Worm (Caenorhabditis elegans) whole organism, L2 larva: ENCODE measurements around the gene gpa-17.

ENCODE experiments used
- C34F6.9 ChIP-seq: fragments of 150-350 bp; optimal IDR thresholded peaks from 2 replicates; lab custom pipeline; 2014; ENCODE audit warnings: missing biosample characterization, missing genetic modification characterization
- F13H6.1 ChIP-seq: sonication (generic microtip); optimal IDR thresholded peaks from 2 replicates; lab custom pipeline; 2016; ENCODE audit warnings: missing genetic modification characterization, missing compliant biosample characterization
- ZK546.5 ChIP-seq: sonication (generic microtip); optimal IDR thresholded peaks from 2 replicates; lab custom pipeline; 2017; ENCODE audit warnings: missing biosample characterization, missing genetic modification characterization
- alr-1 ChIP-seq: fragments of 150-350 bp; optimal IDR thresholded peaks from 2 replicates; lab custom pipeline; 2014; ENCODE audit warnings: missing biosample characterization, missing genetic modification characterization
- blmp-1 ChIP-seq: sonication (generic microtip); optimal IDR thresholded peaks from 2 replicates; lab custom pipeline; 2017; ENCODE audit warnings: missing genetic modification characterization, mild to moderate bottlenecking, missing compliant biosample characterization, antibody characterized with exemption, moderate library complexity; ENCODE audit not compliant: insufficient read depth
- ceh-16 ChIP-seq: fragments of 150-350 bp; optimal IDR thresholded peaks from 2 replicates; lab custom pipeline; 2014; ENCODE audit warnings: missing biosample characterization, missing genetic modification characterization
- ceh-82 ChIP-seq: fragments of 150-350 bp; optimal IDR thresholded peaks from 2 replicates; lab custom pipeline; 2014; ENCODE audit warnings: missing biosample characterization, missing genetic modification characterization
- dmd-4 ChIP-seq: sonication (generic microtip); optimal IDR thresholded peaks from 2 replicates; lab custom pipeline; 2017; ENCODE audit warnings: missing biosample characterization, missing genetic modification characterization
- egl-27 ChIP-seq: sonication (generic microtip); optimal IDR thresholded peaks from 3 replicates; lab custom pipeline; 2017; ENCODE audit warnings: missing biosample characterization, missing genetic modification reagents, missing genetic modification characterization
- elt-1 ChIP-seq: fragments of 150-350 bp; optimal IDR thresholded peaks from 2 replicates; lab custom pipeline; 2014; ENCODE audit warnings: missing biosample characterization, missing genetic modification characterization
- fos-1 ChIP-seq: fragments of 150-350 bp; optimal IDR thresholded peaks from 2 replicates; lab custom pipeline; 2014; ENCODE audit warnings: missing biosample characterization, missing genetic modification characterization
- gmeb-1 ChIP-seq: fragments of 150-350 bp; optimal IDR thresholded peaks from 2 replicates; lab custom pipeline; 2014; ENCODE audit warnings: missing biosample characterization, missing genetic modification characterization
- lin-11 ChIP-seq: fragments of 150-350 bp; sonication (generic microtip); optimal IDR thresholded peaks from 2 replicates; lab custom pipeline; 2014; ENCODE audit warnings: missing biosample characterization, missing genetic modification characterization, inconsistent platforms, mixed read lengths
- lin-13 ChIP-seq: fragments of 150-350 bp; optimal IDR thresholded peaks from 2 replicates; lab custom pipeline; 2014; ENCODE audit warnings: missing biosample characterization, missing genetic modification reagents, missing genetic modification characterization
- lin-39 ChIP-seq: fragments of 150-350 bp; optimal IDR thresholded peaks from 2 replicates; lab custom pipeline; 2014; ENCODE audit warnings: missing biosample characterization, missing genetic modification reagents, missing genetic modification characterization
- lsy-2 ChIP-seq, 2 experiments: fragments of 150-350 bp in 1 of 2; sonication (generic microtip) in 1 of 2; optimal IDR thresholded peaks; 2 replicates each; lab custom pipeline; 2014 to 2017; ENCODE audit warnings: missing biosample characterization in 2 of 2, missing genetic modification characterization in 2 of 2
- nhr-10 ChIP-seq: sonication (generic microtip); optimal IDR thresholded peaks from 2 replicates; lab custom pipeline; 2017; ENCODE audit warnings: missing biosample characterization, missing genetic modification characterization
- nhr-11 ChIP-seq: fragments of 150-350 bp; optimal IDR thresholded peaks from 2 replicates; lab custom pipeline; 2014; ENCODE audit warnings: missing biosample characterization, missing genetic modification characterization
- nhr-12 ChIP-seq: fragments of 150-350 bp; optimal IDR thresholded peaks from 2 replicates; lab custom pipeline; 2014; ENCODE audit warnings: missing biosample characterization, missing genetic modification characterization
- nhr-129 ChIP-seq: fragments of 150-350 bp; optimal IDR thresholded peaks from 2 replicates; lab custom pipeline; 2014; ENCODE audit warnings: missing biosample characterization, missing genetic modification characterization
- nhr-23 ChIP-seq: fragments of 150-350 bp; optimal IDR thresholded peaks from 2 replicates; lab custom pipeline; 2014; ENCODE audit warnings: missing biosample characterization, missing genetic modification reagents, missing genetic modification characterization
- nhr-237 ChIP-seq: fragments of 150-350 bp; optimal IDR thresholded peaks from 2 replicates; lab custom pipeline; 2014; ENCODE audit warnings: missing biosample characterization, missing genetic modification characterization
- nhr-25 ChIP-seq: fragments of 150-350 bp; sonication (generic microtip); optimal IDR thresholded peaks from 3 replicates; lab custom pipeline; 2014; ENCODE audit warnings: missing biosample characterization, missing genetic modification characterization
- nhr-6 ChIP-seq: fragments of 150-350 bp; optimal IDR thresholded peaks from 2 replicates; lab custom pipeline; 2014; ENCODE audit warnings: missing biosample characterization, missing genetic modification characterization
- nhr-77 ChIP-seq: fragments of 150-350 bp; optimal IDR thresholded peaks from 2 replicates; lab custom pipeline; 2014; ENCODE audit warnings: missing biosample characterization, missing genetic modification characterization
- sem-4 ChIP-seq: fragments of 150-350 bp; optimal IDR thresholded peaks from 2 replicates; lab custom pipeline; 2014; ENCODE audit warnings: missing biosample characterization, missing genetic modification reagents, missing genetic modification characterization
- skn-1 ChIP-seq: sonication (generic microtip); optimal IDR thresholded peaks from 2 replicates; lab custom pipeline; 2017; ENCODE audit warnings: missing biosample characterization, missing genetic modification characterization
- sma-3 ChIP-seq: sonication (generic microtip); optimal IDR thresholded peaks from 2 replicates; lab custom pipeline; 2016; ENCODE audit warnings: missing genetic modification reagents, missing genetic modification characterization, missing compliant biosample characterization
- sma-9 ChIP-seq, 2 experiments: fragments of 150-350 bp in 1 of 2; sonication (generic microtip) in 1 of 2; optimal IDR thresholded peaks; 2 replicates each; lab custom pipeline; 2014 to 2016; ENCODE audit warnings: missing genetic modification characterization in 2 of 2, mild to moderate bottlenecking in 1 of 2, missing biosample characterization in 1 of 2, missing compliant biosample characterization in 1 of 2, missing genetic modification reagents in 1 of 2, moderate library complexity in 1 of 2
- unc-62 ChIP-seq: fragments of 150-350 bp; optimal IDR thresholded peaks from 2 replicates; lab custom pipeline; 2014; ENCODE audit warnings: missing biosample characterization, missing genetic modification reagents, missing genetic modification characterization
- ztf-1 ChIP-seq: fragments of 200-800 bp; sonication (Bioruptor generic); conservative IDR thresholded peaks from 2 replicates; pipeline ENCODE4 v1.3.6; 2022; ENCODE audit warnings: missing genetic modification characterization, missing compliant biosample characterization
- ztf-4 ChIP-seq: fragments of 150-350 bp; optimal IDR thresholded peaks from 2 replicates; lab custom pipeline; 2014; ENCODE audit warnings: missing biosample characterization, missing genetic modification characterization

gpa-17 gene

ce11 chrIII:2586193-2586592 is at the start of gene gpa-17:
Gene gpa-17, plus strand, starts transcription at chrIII:2586555.
- TF ChIP-seq nhr-129 (tag; lab: Kevin White, UChicago) (peak; percentile 11), lin-39 (tag; lab: Kevin White, UChicago) (no peak), fos-1 (tag; lab: Kevin White, UChicago) (peak; percentile 95)

- TF ChIP-seq lin-39 (tag; lab: Kevin White, UChicago) (no peak), lsy-2 (tag; optimal IDR thresholded peaks at IDR 0.05; lab: Kevin White, UChicago) (no peak), ztf-1 (GFP tag; lab: Robert Waterston, UW) (no peak), lin-13 (GFP tag; lab: Kevin White, UChicago) (no peak), nhr-6 (tag; lab: Kevin White, UChicago) (no peak), sma-3 (no peak), ceh-16 (tag; lab: Kevin White, UChicago) (no peak), sma-9 (GFP tag; optimal IDR thresholded peaks at IDR 0.05; lab: Kevin White, UChicago) (no peak), sma-9 (tag; optimal IDR thresholded peaks at IDR 0.05; lab: Kevin White, UChicago) (no peak)
These were observed 45.8 kb upstream of the gpa-17 start for ce11 chrIII:2540520-2540919.

- TF ChIP-seq unc-62 (GFP tag; lab: Kevin White, UChicago) (no peak), elt-1 (tag; lab: Kevin White, UChicago) (no peak), fos-1 (tag; lab: Kevin White, UChicago) (no peak), egl-27 (tag; lab: Kevin White, UChicago) (no peak), ZK546.5 (tag; lab: Kevin White, UChicago) (no peak), C34F6.9 (tag; lab: Kevin White, UChicago) (no peak), nhr-23 (tag; lab: Kevin White, UChicago) (no peak)
These were observed 40.1 kb upstream of the gpa-17 start for ce11 chrIII:2546298-2546697.

- TF ChIP-seq blmp-1 (tag; lab: Kevin White, UChicago) (no peak), lsy-2 (tag; optimal IDR thresholded peaks at IDR 0.05; lab: Kevin White, UChicago) (no peak), ztf-4 (tag; lab: Kevin White, UChicago) (no peak), ztf-1 (GFP tag; lab: Robert Waterston, UW) (no peak), gmeb-1 (tag; lab: Kevin White, UChicago) (no peak), nhr-25 (tag; lab: Kevin White, UChicago) (no peak), lin-13 (GFP tag; lab: Kevin White, UChicago) (no peak), nhr-10 (tag; lab: Kevin White, UChicago) (no peak), lin-11 (tag; lab: Kevin White, UChicago) (no peak), C34F6.9 (tag; lab: Kevin White, UChicago) (no peak)
- TF ChIP-seq, all 48 proteins: peak for 0
These were observed 36.7 kb upstream of the gpa-17 start, which contains the start of gene feh-1 for ce11 chrIII:2549620-2550019. Gene feh-1, plus strand, starts transcription at chrIII:2549920.

ce11 chrIII:2551981-2552380 is 34.4 kb upstream of the gpa-17 start:
- no peak for TF ChIP-seq sem-4 (tag; lab: Kevin White, UChicago)
- no peak for TF ChIP-seq nhr-11 (tag; lab: Kevin White, UChicago)
- TF ChIP-seq alr-1 (tag; lab: Kevin White, UChicago): no peak
- TF ChIP-seq ztf-1 (GFP tag; lab: Robert Waterston, UW): no peak

- TF ChIP-seq C34F6.9 (tag; lab: Kevin White, UChicago) (peak; percentile 33), sma-9 (GFP tag; optimal IDR thresholded peaks at IDR 0.05; lab: Kevin White, UChicago) (no peak), sma-9 (tag; optimal IDR thresholded peaks at IDR 0.05; lab: Kevin White, UChicago) (no peak)
- TF ChIP-seq, all 48 proteins: peak for 1
These were observed 34.0 kb upstream of the gpa-17 start for ce11 chrIII:2552382-2552781.

ce11 chrIII:2553579-2553978 is 32.8 kb upstream of the gpa-17 start:
- TF ChIP-seq ceh-16 (tag; lab: Kevin White, UChicago) (no peak), ztf-1 (GFP tag; lab: Robert Waterston, UW) (no peak), nhr-23 (tag; lab: Kevin White, UChicago) (no peak), nhr-237 (tag; lab: Kevin White, UChicago) (no peak), lin-13 (GFP tag; lab: Kevin White, UChicago) (no peak), ztf-4 (tag; lab: Kevin White, UChicago) (no peak), F13H6.1 (tag; lab: Kevin White, UChicago) (no peak), nhr-12 (tag; lab: Kevin White, UChicago) (no peak), nhr-11 (tag; lab: Kevin White, UChicago) (no peak), sma-3 (no peak), ZK546.5 (tag; lab: Kevin White, UChicago) (no peak), nhr-77 (tag; lab: Kevin White, UChicago) (no peak), sma-9 (GFP tag; optimal IDR thresholded peaks at IDR 0.05; lab: Kevin White, UChicago) (no peak), sma-9 (tag; optimal IDR thresholded peaks at IDR 0.05; lab: Kevin White, UChicago) (no peak), nhr-6 (tag; lab: Kevin White, UChicago) (no peak), alr-1 (tag; lab: Kevin White, UChicago) (no peak), ceh-82 (tag; lab: Kevin White, UChicago) (no peak), dmd-4 (tag; lab: Kevin White, UChicago) (no peak), blmp-1 (tag; lab: Kevin White, UChicago) (no peak), fos-1 (tag; lab: Kevin White, UChicago) (no peak), skn-1 (tag; lab: Kevin White, UChicago) (no peak)
